Worm (Caenorhabditis elegans): ENCODE data around the gene str-252.

- TF ChIP-seq aly-2 (tag; optimal IDR thresholded peaks at IDR 0.05) (no peak), lin-15B (tag; optimal IDR thresholded peaks at IDR 0.05) (no peak), snpc-4 (tag; optimal IDR thresholded peaks at IDR 0.05) (no peak), ces-1 (GFP tag; optimal IDR thresholded peaks at IDR 0.05) (no peak), unc-86 (tag; optimal IDR thresholded peaks at IDR 0.05) (no peak), jun-1 (tag; optimal IDR thresholded peaks at IDR 0.05) (no peak), ceh-82 (tag; optimal IDR thresholded peaks at IDR 0.05) (no peak), pqm-1 (tag; optimal IDR thresholded peaks at IDR 0.05) (no peak), mep-1 (tag; optimal IDR thresholded peaks at IDR 0.05) (no peak), egl-27 (tag; optimal IDR thresholded peaks at IDR 0.05) (no peak), sox-4 (tag; optimal IDR thresholded peaks at IDR 0.05) (no peak), aha-1 (tag; optimal IDR thresholded peaks at IDR 0.05) (no peak)
Observed at ce11 chrV:13949752-13950151, 33.5 kb downstream of the str-252 start, which contains the start of gene R10D12.7.
